Fruit fly (Drosophila melanogaster) whole organism, embryonic: Measurements from ENCODE around the gene MESK4.
A peak's percentile ranks its signal among the peaks of the same experiment; 100 is the strongest.

Experiments
- Atf3 ChIP-seq: fragments of 200-800 bp; sonication (Bioruptor generic); optimal IDR thresholded peaks from 3 replicates; lab custom pipeline; 2016; ENCODE audit warnings: missing biosample characterization, missing genetic modification characterization
- B-H1 ChIP-seq: fragments of 200-800 bp; sonication (Bioruptor generic); IDR thresholded peaks from 3 replicates; pipeline ENCODE4 v1.3.6; 2022; ENCODE audit warnings: missing biosample characterization, missing genetic modification characterization
- CG12071 ChIP-seq: fragments of 200-800 bp; sonication (Bioruptor generic); optimal IDR thresholded peaks from 3 replicates; lab custom pipeline; 2018; ENCODE audit warnings: missing biosample characterization, mild to moderate bottlenecking, missing genetic modification characterization
- CG12219 ChIP-seq: fragments of 200-800 bp; sonication (Bioruptor generic); optimal IDR thresholded peaks from 3 replicates; lab custom pipeline; 2018; ENCODE audit warnings: missing biosample characterization, mild to moderate bottlenecking, missing genetic modification characterization
- CG12299 ChIP-seq: fragments of 200-800 bp; sonication (Bioruptor generic); optimal IDR thresholded peaks from 2 replicates; lab custom pipeline; 2018; ENCODE audit warnings: missing biosample characterization, mild to moderate bottlenecking, missing genetic modification characterization
- CG12659 ChIP-seq: fragments of 200-800 bp; sonication (Bioruptor generic); optimal IDR thresholded peaks from 3 replicates; lab custom pipeline; 2017; ENCODE audit warnings: mild to moderate bottlenecking, missing biosample characterization, missing genetic modification reagents, missing genetic modification characterization
- CG14710 ChIP-seq: fragments of 200-800 bp; sonication (Bioruptor generic); optimal IDR thresholded peaks from 3 replicates; lab custom pipeline; 2019; ENCODE audit warnings: missing biosample characterization, mild to moderate bottlenecking, missing genetic modification characterization, moderate library complexity
- CG15479 ChIP-seq: fragments of 200-800 bp; sonication (Bioruptor generic); optimal IDR thresholded peaks from 3 replicates; lab custom pipeline; 2019; ENCODE audit warnings: missing biosample characterization, mild to moderate bottlenecking, missing genetic modification characterization, moderate library complexity
- CG15696 ChIP-seq: fragments of 200-800 bp; sonication (Bioruptor generic); optimal IDR thresholded peaks from 2 replicates; lab custom pipeline; 2019; ENCODE audit warnings: missing biosample characterization, mild to moderate bottlenecking, missing genetic modification characterization, moderate library complexity
- CG1647 ChIP-seq: fragments of 200-800 bp; sonication (Bioruptor generic); optimal IDR thresholded peaks from 3 replicates; lab custom pipeline; 2016; ENCODE audit warnings: missing biosample characterization, missing genetic modification characterization
- CG17829 ChIP-seq: fragments of 200-800 bp; optimal IDR thresholded peaks from 2 replicates; lab custom pipeline; 2019; ENCODE audit warnings: missing biosample characterization, mild to moderate bottlenecking, missing genetic modification characterization, moderate library complexity
- CG2202 ChIP-seq: fragments of 200-800 bp; sonication (Bioruptor generic); optimal IDR thresholded peaks from 2 replicates; lab custom pipeline; 2018; ENCODE audit warnings: missing biosample characterization, mild to moderate bottlenecking, missing genetic modification characterization
- CG2678 ChIP-seq: fragments of 200-800 bp; sonication (Bioruptor generic); optimal IDR thresholded peaks from 3 replicates; lab custom pipeline; 2019; ENCODE audit warnings: missing biosample characterization, mild to moderate bottlenecking, missing genetic modification characterization, moderate library complexity
- CG2889 ChIP-seq: fragments of 200-800 bp; sonication (Bioruptor generic); IDR thresholded peaks from 3 replicates; pipeline ENCODE4 v1.3.6; 2022; ENCODE audit warnings: missing biosample characterization, missing genetic modification characterization
- CG30403 ChIP-seq: fragments of 200-800 bp; sonication (Bioruptor generic); optimal IDR thresholded peaks from 3 replicates; lab custom pipeline; 2016; ENCODE audit warnings: missing biosample characterization, missing genetic modification characterization
- CG30431 ChIP-seq: fragments of 200-800 bp; sonication (Bioruptor generic); optimal IDR thresholded peaks from 2 replicates; lab custom pipeline; 2017; ENCODE audit warnings: missing biosample characterization, missing genetic modification characterization
- CG31388 ChIP-seq: fragments of 200-800 bp; sonication (Bioruptor generic); optimal IDR thresholded peaks from 2 replicates; lab custom pipeline; 2016; ENCODE audit warnings: missing biosample characterization, missing genetic modification characterization
- CG43689 ChIP-seq: fragments of 200-800 bp; sonication (Bioruptor generic); IDR thresholded peaks from 2 replicates; pipeline ENCODE4 v1.3.6; 2022; ENCODE audit warnings: missing biosample characterization, missing genetic modification characterization
- CG4424 ChIP-seq: fragments of 200-800 bp; sonication (Bioruptor generic); optimal IDR thresholded peaks from 3 replicates; lab custom pipeline; 2016; ENCODE audit warnings: missing biosample characterization, missing genetic modification characterization
- CG6254 ChIP-seq: fragments of 200-800 bp; sonication (Bioruptor generic); optimal IDR thresholded peaks from 3 replicates; lab custom pipeline; 2017; ENCODE audit warnings: mild to moderate bottlenecking, missing biosample characterization, missing genetic modification reagents, missing genetic modification characterization
- CG6272 ChIP-seq: fragments of 200-800 bp; sonication (Bioruptor generic); IDR thresholded peaks from 2 replicates; pipeline ENCODE4 v1.3.6; 2022; ENCODE audit warnings: missing biosample characterization, missing genetic modification characterization
- CG6654 ChIP-seq: fragments of 200-800 bp; sonication (Bioruptor generic); optimal IDR thresholded peaks from 2 replicates; lab custom pipeline; 2017; ENCODE audit warnings: missing biosample characterization, mild to moderate bottlenecking, missing genetic modification characterization
- CG7271 ChIP-seq: fragments of 200-800 bp; sonication (Bioruptor generic); optimal IDR thresholded peaks from 2 replicates; lab custom pipeline; 2018; ENCODE audit warnings: missing biosample characterization, mild to moderate bottlenecking, missing genetic modification characterization, moderate library complexity
- CG8478 ChIP-seq: fragments of >200 bp; optimal IDR thresholded peaks from 2 replicates; lab custom pipeline; 2018
- Fer2 ChIP-seq: fragments of 200-800 bp; sonication (Bioruptor generic); optimal IDR thresholded peaks from 2 replicates; lab custom pipeline; 2018; ENCODE audit warnings: missing biosample characterization, mild to moderate bottlenecking, missing genetic modification characterization, moderate library complexity
- Gsc ChIP-seq: fragments of 200-800 bp; sonication (Bioruptor generic); IDR thresholded peaks from 2 replicates; pipeline ENCODE4 v1.3.6; 2022; ENCODE audit warnings: missing biosample characterization, missing genetic modification characterization
- HLH3B ChIP-seq: fragments of 200-800 bp; sonication (Bioruptor generic); IDR thresholded peaks from 2 replicates; pipeline ENCODE4 v1.3.6; 2022; ENCODE audit warnings: missing biosample characterization, missing genetic modification characterization
- Hand ChIP-seq: fragments of 200-800 bp; sonication (Bioruptor generic); optimal IDR thresholded peaks from 2 replicates; lab custom pipeline; 2017; ENCODE audit warnings: mild to moderate bottlenecking, missing biosample characterization, missing genetic modification reagents, missing genetic modification characterization
- Hr39 ChIP-seq: fragments of >200 bp; optimal IDR thresholded peaks from 2 replicates; lab custom pipeline; 2017
- Jarid2 ChIP-seq: fragments of 200-800 bp; sonication (Bioruptor generic); optimal IDR thresholded peaks from 3 replicates; lab custom pipeline; 2017; ENCODE audit warnings: mild to moderate bottlenecking, missing biosample characterization, missing genetic modification reagents, missing genetic modification characterization
- Oli ChIP-seq: fragments of 200-800 bp; sonication (Bioruptor generic); optimal IDR thresholded peaks from 2 replicates; lab custom pipeline; 2018; ENCODE audit warnings: missing biosample characterization, mild to moderate bottlenecking, missing genetic modification characterization, moderate library complexity
- Optix ChIP-seq: fragments of 200-800 bp; sonication (Bioruptor generic); IDR thresholded peaks from 3 replicates; pipeline ENCODE4 v1.3.6; 2022; ENCODE audit warnings: missing biosample characterization, missing genetic modification characterization
- Ssrp ChIP-seq: fragments of 200-800 bp; sonication (Bioruptor generic); optimal IDR thresholded peaks from 2 replicates; lab custom pipeline; 2018; ENCODE audit warnings: missing biosample characterization, mild to moderate bottlenecking, missing genetic modification characterization, moderate library complexity
- abd-A ChIP-seq: fragments of 200-800 bp; sonication (Bioruptor generic); optimal IDR thresholded peaks from 3 replicates; lab custom pipeline; 2019; ENCODE audit warnings: missing biosample characterization, mild to moderate bottlenecking, missing genetic modification characterization, moderate library complexity
- dm ChIP-seq: fragments of 200-800 bp; sonication (Bioruptor generic); optimal IDR thresholded peaks from 3 replicates; lab custom pipeline; 2016; ENCODE audit warnings: missing biosample characterization, missing genetic modification characterization
- exex ChIP-seq: fragments of 200-800 bp; sonication (Bioruptor generic); optimal IDR thresholded peaks from 4 replicates; lab custom pipeline; 2018; ENCODE audit warnings: missing biosample characterization, mild to moderate bottlenecking, missing genetic modification characterization, moderate library complexity
- gem ChIP-seq: fragments of 200-800 bp; sonication (Bioruptor generic); optimal IDR thresholded peaks from 2 replicates; lab custom pipeline; 2019; ENCODE audit warnings: missing biosample characterization, mild to moderate bottlenecking, missing genetic modification characterization, moderate library complexity
- gt ChIP-seq: fragments of 200-800 bp; sonication (Bioruptor generic); IDR thresholded peaks from 2 replicates; pipeline ENCODE4 v1.3.6; 2022; ENCODE audit warnings: missing biosample characterization, missing genetic modification characterization
- kah ChIP-seq: fragments of 200-800 bp; sonication (Bioruptor generic); optimal IDR thresholded peaks from 2 replicates; lab custom pipeline; 2018; ENCODE audit warnings: missing biosample characterization, mild to moderate bottlenecking, missing genetic modification characterization
- nmo ChIP-seq: fragments of 200-800 bp; sonication (Bioruptor generic); optimal IDR thresholded peaks from 2 replicates; lab custom pipeline; 2018; ENCODE audit warnings: missing biosample characterization, mild to moderate bottlenecking, missing genetic modification characterization, moderate library complexity
- rib ChIP-seq: fragments of 200-800 bp; sonication (Bioruptor generic); IDR thresholded peaks from 2 replicates; pipeline ENCODE4 v1.3.6; 2022; ENCODE audit warnings: missing biosample characterization, missing genetic modification characterization
- scrt ChIP-seq: fragments of 200-800 bp; sonication (Bioruptor generic); optimal IDR thresholded peaks from 2 replicates; lab custom pipeline; 2018; ENCODE audit warnings: missing biosample characterization, mild to moderate bottlenecking, missing genetic modification characterization, moderate library complexity
- sens-2 ChIP-seq: fragments of 200-800 bp; sonication (Bioruptor generic); IDR thresholded peaks from 2 replicates; pipeline ENCODE4 v1.3.6; 2022; ENCODE audit warnings: missing biosample characterization, missing genetic modification characterization
- shn ChIP-seq: fragments of 200-800 bp; sonication (Bioruptor generic); optimal IDR thresholded peaks from 3 replicates; lab custom pipeline; 2016; ENCODE audit warnings: missing biosample characterization, missing genetic modification characterization
- tgo ChIP-seq: fragments of 200-800 bp; sonication (Bioruptor generic); IDR thresholded peaks from 3 replicates; pipeline ENCODE4 v1.3.6; 2022; ENCODE audit warnings: missing biosample characterization, missing genetic modification characterization
- tna ChIP-seq: fragments of 200-800 bp; sonication (Bioruptor generic); IDR thresholded peaks from 2 replicates; pipeline ENCODE4 v1.3.6; 2022; ENCODE audit warnings: missing biosample characterization, missing genetic modification characterization; ENCODE audit not compliant: partially characterized antibody
- tup ChIP-seq: fragments of 200-800 bp; sonication (Bioruptor generic); optimal IDR thresholded peaks from 2 replicates; lab custom pipeline; 2016; ENCODE audit warnings: missing biosample characterization, mild to moderate bottlenecking, missing genetic modification characterization, moderate library complexity
- usp ChIP-seq: fragments of >200 bp; optimal IDR thresholded peaks from 2 replicates; lab custom pipeline; 2017; ENCODE audit warnings: missing biosample characterization, missing genetic modification characterization
- wor ChIP-seq: fragments of 200-800 bp; sonication (Bioruptor generic); IDR thresholded peaks from 2 replicates; pipeline ENCODE4 v1.3.6; 2022; ENCODE audit warnings: missing biosample characterization, missing genetic modification characterization
- zfh1 ChIP-seq: fragments of 200-800 bp; sonication (Bioruptor generic); IDR thresholded peaks from 3 replicates; pipeline ENCODE4 v1.3.6; 2022; ENCODE audit warnings: missing biosample characterization, missing genetic modification characterization

Gene MESK4

dm6 chr3R:16957759-16958536 lies 30.7 kb upstream of the MESK4 start (continued):
- TF ChIP-seq usp (GFP tag; lab: Kevin White, UChicago) (no peak), nmo (GFP tag; lab: Kevin White, UChicago) (peak; percentile 93), CG30403 (GFP tag; lab: Kevin White, UChicago) (peak; percentile 86), gt (GFP tag; lab: Robert Waterston, UW) (no peak), CG14710 (tag; lab: Kevin White, UChicago) (peak; percentile 92), Hr39 (no peak), CG6254 (GFP tag; lab: Kevin White, UChicago) (peak; percentile 81), zfh1 (peak; percentile 66), wor (GFP tag; lab: Robert Waterston, UW) (peak; percentile 39), Ssrp (tag; lab: Kevin White, UChicago) (peak; percentile 88), CG2202 (tag; lab: Kevin White, UChicago) (peak; percentile 67), CG12659 (peak; percentile 91), B-H1 (GFP tag; lab: Robert Waterston, UW) (no peak; the same call in 2 of the 3 replicates), Optix (GFP tag; lab: Robert Waterston, UW) (peak; percentile 38; the same call in 1 of the 3 replicates), kah (GFP tag; lab: Kevin White, UChicago) (peak; percentile 48), abd-A (tag; lab: Kevin White, UChicago) (peak; percentile 23), CG8478 (lab: Kevin White, UChicago) (no peak), CG2678 (tag; lab: Kevin White, UChicago) (peak; percentile 92), scrt (GFP tag; lab: Kevin White, UChicago) (peak; percentile 71), CG15479 (no peak), CG31388 (peak; percentile 24), tna (GFP tag; lab: Robert Waterston, UW) (no peak), Hand (GFP tag; lab: Kevin White, UChicago) (peak; percentile 74), rib (GFP tag; lab: Robert Waterston, UW) (no peak), sens-2 (GFP tag; lab: Robert Waterston, UW) (no peak), Fer2 (tag; lab: Kevin White, UChicago) (peak; percentile 37), exex (tag; lab: Kevin White, UChicago) (no peak), tup (GFP tag; lab: Kevin White, UChicago) (no peak), CG15696 (peak; percentile 83), HLH3B (GFP tag; lab: Robert Waterston, UW) (peak; percentile 68), dm (no peak), CG6654 (GFP tag; lab: Kevin White, UChicago) (peak; percentile 66), CG6272 (GFP tag; lab: Robert Waterston, UW) (peak; percentile 32), CG12071 (GFP tag; lab: Kevin White, UChicago) (no peak), shn (peak; percentile 7), tgo (GFP tag; lab: Robert Waterston, UW) (peak; percentile 73), CG12299 (peak; percentile 73), gem (tag; lab: Kevin White, UChicago) (peak; percentile 95), CG4424 (peak; percentile 89), Oli (tag; lab: Kevin White, UChicago) (peak; percentile 89), CG30431 (peak; percentile 50), Jarid2 (GFP tag; lab: Kevin White, UChicago) (peak; percentile 46), CG17829 (peak; percentile 91), Atf3 (GFP tag; lab: Kevin White, UChicago) (peak; percentile 2), CG7271 (peak; percentile 24), Gsc (GFP tag; lab: Robert Waterston, UW) (no peak), CG1647 (GFP tag; lab: Kevin White, UChicago) (no peak), CG2889 (GFP tag; lab: Robert Waterston, UW) (0 out of 3 replicates have a peak, but pooled peaks have one; percentile 5), CG43689 (peak; percentile 31; the same call in 1 of the 2 replicates), CG12219 (peak; percentile 47)
